Fruit fly (Drosophila melanogaster): Measurements from ENCODE around the gene slpr.
A peak's percentile ranks its signal among the peaks of the same experiment; 100 is the strongest.

DNA sequence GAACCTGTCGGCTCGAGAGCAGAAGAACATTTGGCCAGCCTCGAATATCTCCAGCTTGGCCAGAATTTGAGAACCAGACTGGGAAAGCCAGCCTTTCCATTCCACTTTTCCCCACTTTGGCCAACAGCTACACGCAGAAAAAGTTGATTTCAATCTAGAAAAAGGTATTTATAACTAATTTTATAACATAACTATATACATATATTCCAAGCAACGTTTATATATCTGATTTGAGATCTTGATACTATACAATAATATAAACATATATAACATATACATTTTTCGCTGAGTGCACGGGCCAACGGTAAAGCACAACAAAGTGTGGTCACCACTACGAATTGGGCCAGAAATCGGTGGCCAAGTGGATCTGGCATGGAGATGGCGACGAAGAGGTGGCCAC, 13.5 kb downstream of the slpr start:
- TF ChIP-seq Pif1A (GFP tag; optimal IDR thresholded peaks at IDR 0.05) (no peak), CG32121 (GFP tag; IDR thresholded peaks at IDR 0.05) (no peak), CG4496 (GFP tag; IDR thresholded peaks at IDR 0.05) (peak; percentile 69), rn (GFP tag; IDR thresholded peaks at IDR 0.05) (no peak), D1 (tag; optimal IDR thresholded peaks at IDR 0.05) (no peak)
